Worm (Caenorhabditis elegans): Measurements from ENCODE around the gene K08D10.14.
"Not testable (repeated sequence)": the region's sequence is repeated elsewhere in the genome, so short reads cannot be mapped to it uniquely, and the experiment has no call there.

K08D10.14 gene

DNA sequence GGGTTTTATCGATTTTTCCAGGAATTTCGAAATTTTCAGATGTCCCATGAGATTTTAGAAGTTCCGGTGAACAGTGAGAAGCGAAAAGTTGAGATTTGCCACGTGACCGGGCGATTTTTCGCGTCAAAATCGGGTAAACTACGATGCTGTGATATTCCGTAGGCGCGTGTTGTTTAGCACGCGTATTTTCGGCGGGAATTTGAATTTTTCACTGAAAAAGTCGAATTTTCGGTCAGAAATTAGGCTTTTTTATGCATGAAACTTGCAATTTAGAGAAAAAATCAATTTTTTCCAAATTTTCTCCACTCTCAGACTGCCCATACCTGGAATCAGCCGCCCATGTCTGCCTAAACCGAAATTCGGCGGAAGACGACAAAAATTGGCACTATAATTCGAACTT lies 23.7 kb downstream of the K08D10.14 start, which contains the start of gene tsen-34:
tsen-34 (plus strand) TSS at position 34 of the 400 bp plus-strand sequence.
- TF ChIP-seq W03F9.2 (tag; optimal IDR thresholded peaks at IDR 0.05), result no peak
- TF ChIP-seq him-1 (tag; optimal IDR thresholded peaks at IDR 0.05), result no peak
- TF ChIP-seq dao-5 (tag; optimal IDR thresholded peaks at IDR 0.05), result no peak

DNA sequence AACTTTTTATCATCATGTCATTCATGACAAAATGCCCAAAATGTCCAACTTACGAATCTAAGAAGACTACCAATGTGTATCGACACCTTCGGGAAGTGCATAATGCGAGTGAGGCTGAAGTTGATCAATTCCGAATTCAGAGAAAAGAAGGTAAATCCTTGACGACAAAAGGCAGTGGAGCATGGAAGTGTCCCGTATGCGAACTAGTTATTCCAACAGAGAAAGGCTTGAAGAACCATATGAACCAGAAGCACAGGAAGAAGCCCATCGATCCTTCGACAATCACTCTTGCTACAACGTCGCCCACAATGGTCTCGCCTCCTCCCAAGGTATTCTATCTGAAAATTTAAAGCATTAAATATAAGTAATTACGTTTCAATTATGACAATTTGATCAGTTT lies 31.4 kb downstream of the K08D10.14 start, which contains the start of gene K08D10.11:
K08D10.11 (minus strand) TSS at position 101 of the 400 bp plus-strand sequence.
- not testable (repeated sequence) for TF ChIP-seq W03F9.2, him-1, dao-5 (tag; optimal IDR thresholded peaks at IDR 0.05)

DNA sequence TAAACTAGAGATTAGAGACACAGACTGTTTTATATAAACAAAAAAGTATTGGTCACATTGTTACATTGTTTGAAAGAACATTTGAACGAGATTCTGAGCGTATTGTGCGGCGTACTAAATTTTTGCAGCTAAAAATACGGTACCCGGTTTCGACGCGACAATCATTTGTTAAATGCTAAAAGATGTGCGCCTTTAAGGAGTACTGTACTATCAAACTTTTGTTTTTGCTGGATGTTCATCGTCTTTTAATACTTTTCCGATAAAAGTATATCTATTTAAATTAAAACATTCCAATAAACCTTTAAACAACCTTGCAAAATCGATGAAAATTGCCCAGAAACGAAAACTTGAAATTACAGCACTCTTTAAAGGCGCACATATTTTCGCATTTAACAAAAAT lies 42.0 kb downstream of the K08D10.14 start, which contains the start of gene K06B9.6:
K06B9.6 (minus strand) TSS at position 101 of the 400 bp plus-strand sequence.
- TF ChIP-seq W03F9.2, him-1, dao-5 (tag; optimal IDR thresholded peaks at IDR 0.05): not testable (repeated sequence)

DNA sequence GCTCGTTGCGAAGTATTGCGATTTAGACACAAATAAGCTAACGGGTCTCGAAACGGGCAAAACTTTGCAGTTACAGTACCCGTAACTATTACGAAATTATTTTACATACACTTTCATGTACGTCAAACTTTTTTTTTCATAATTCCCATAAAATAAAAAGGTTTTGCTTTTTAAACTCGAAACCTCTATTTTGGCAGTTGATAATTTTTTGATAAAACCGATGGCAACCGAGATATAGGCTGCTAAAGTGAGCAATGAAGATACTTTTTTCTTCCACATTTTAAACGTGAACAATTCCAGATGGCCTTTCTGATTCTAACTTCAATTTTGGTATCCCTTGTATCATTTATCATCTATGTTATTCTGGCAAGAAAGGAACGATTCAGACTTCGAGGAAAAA lies 42.4 kb downstream of the K08D10.14 start, which contains the start of gene cyp-25A6:
cyp-25A6 (plus strand) TSS at position 301 of the 400 bp plus-strand sequence.
- not testable (repeated sequence) for TF ChIP-seq dao-5, W03F9.2, him-1 (tag; optimal IDR thresholded peaks at IDR 0.05)

DNA sequence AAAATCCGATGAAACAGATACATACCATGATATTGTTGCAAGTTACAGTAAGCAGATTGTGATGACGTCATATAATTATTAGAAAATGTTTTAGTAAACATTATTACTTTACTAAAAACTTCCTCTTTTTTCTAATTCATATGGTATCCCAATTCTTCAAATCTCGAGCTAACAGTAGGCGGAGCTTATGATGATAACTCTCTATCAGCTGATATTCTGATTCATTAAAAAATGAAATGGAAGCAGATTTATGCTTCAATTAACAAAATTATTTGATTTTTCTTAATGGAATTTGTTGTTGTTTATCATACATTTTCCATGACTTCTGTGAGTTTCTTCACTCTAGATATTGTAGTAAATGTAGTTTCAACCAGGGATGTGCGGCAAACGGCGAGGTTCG lies 49.5 kb downstream of the K08D10.14 start, which contains the start of gene pax-2:
pax-2 (minus strand) TSS at position 101 of the 400 bp plus-strand sequence.
- TF ChIP-seq dao-5 (tag; optimal IDR thresholded peaks at IDR 0.05) (no peak), W03F9.2 (tag; optimal IDR thresholded peaks at IDR 0.05) (no peak), him-1 (tag; optimal IDR thresholded peaks at IDR 0.05) (no peak)
